Worm (Caenorhabditis elegans): ENCODE measurements around the gene T19D12.9.

DNA sequence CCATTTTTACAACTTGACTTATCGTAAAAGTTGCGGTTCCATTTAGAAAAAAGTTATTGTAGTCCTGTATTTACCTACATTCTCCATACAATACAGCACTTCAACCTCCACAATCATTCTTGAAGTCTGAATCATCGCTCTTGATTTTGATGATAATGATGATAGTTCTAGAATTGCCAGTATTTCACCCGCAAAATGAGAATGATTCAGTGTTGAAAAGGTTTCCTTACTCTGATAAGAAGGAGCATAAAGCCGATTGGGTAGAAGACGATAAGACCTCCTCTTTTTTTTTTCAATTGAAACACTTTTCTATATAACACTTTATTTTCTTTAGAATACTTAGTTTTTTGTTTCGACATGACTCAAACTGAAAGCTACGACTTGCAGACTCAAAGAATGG, 23.4 kb downstream of the T19D12.9 start, which contains the start of gene T19D12.4:
- TF ChIP-seq scrt-1 (GFP tag; IDR thresholded peaks at IDR 0.05) (no peak), hnd-1 (tag; optimal IDR thresholded peaks at IDR 0.05) (no peak), flt-1 (GFP tag; IDR thresholded peaks at IDR 0.05) (no peak), ama-1 (optimal IDR thresholded peaks at IDR 0.05) (no peak), B0310.2 (tag; optimal IDR thresholded peaks at IDR 0.05) (no peak)

All from whole organism, early embryonic.